Worm (Caenorhabditis elegans) whole organism, late embryonic: ENCODE data around the gene ZK354.8.

Experiments
- C08G9.2 ChIP-seq: sonication (generic microtip); optimal IDR thresholded peaks from 2 replicates; lab custom pipeline; 2016; ENCODE audit warnings: mild to moderate bottlenecking, missing genetic modification characterization, moderate library complexity, missing compliant biosample characterization
- ceh-45 ChIP-seq: fragments of 200-800 bp; sonication (Bioruptor generic); IDR thresholded peaks from 2 replicates; pipeline ENCODE4 v1.3.6; 2022; ENCODE audit warnings: missing genetic modification reagents, missing genetic modification characterization, missing compliant biosample characterization
- dve-1 ChIP-seq: sonication (generic microtip); optimal IDR thresholded peaks from 2 replicates; lab custom pipeline; 2017; ENCODE audit warnings: antibody characterized with exemption, mild to moderate bottlenecking, missing genetic modification characterization, missing compliant biosample characterization
- elt-2 ChIP-seq: sonication (generic microtip); optimal IDR thresholded peaks from 2 replicates; lab custom pipeline; 2016; ENCODE audit warnings: missing genetic modification reagents, missing genetic modification characterization, missing compliant biosample characterization
- unc-42 ChIP-seq: sonication (generic microtip); optimal IDR thresholded peaks from 2 replicates; lab custom pipeline; 2016; ENCODE audit warnings: missing genotype, missing genetic modification characterization, missing compliant biosample characterization

DNA sequence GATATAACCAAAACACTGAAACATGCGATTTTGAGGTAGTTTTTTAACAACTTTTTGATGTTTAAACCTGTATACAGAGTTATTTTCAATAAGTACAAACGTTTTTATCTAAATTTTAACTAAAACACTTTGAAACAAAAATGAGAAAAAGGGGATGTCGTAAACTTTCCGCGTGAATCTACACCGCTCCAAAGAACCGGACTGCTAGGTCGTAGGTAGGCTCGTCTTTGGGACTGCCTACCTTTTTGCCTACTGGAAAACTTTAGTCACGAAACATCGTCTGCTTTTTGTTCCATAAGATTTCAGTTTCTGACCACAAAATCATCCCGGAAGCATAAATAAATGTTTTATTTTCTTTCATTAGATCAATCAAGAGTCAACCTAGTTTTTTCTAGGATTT lies 14.7 kb downstream of the ZK354.8 start:
- TF ChIP-seq elt-2 (tag; lab: Kevin White, UChicago) (no peak), unc-42 (tag; lab: Kevin White, UChicago) (no peak), ceh-45 (GFP tag; lab: Robert Waterston, UW) (no peak), C08G9.2 (tag; lab: Kevin White, UChicago) (no peak), dve-1 (tag; lab: Kevin White, UChicago) (no peak)
